Worm (Caenorhabditis elegans) whole organism, mixed stage, embryonic: Measurements from ENCODE around the gene try-13.
A peak's percentile ranks its signal among the peaks of the same experiment; 100 is the strongest.

Experiments used
- M03D4.4 ChIP-seq: sonication (generic microtip); optimal IDR thresholded peaks from 2 replicates; lab custom pipeline; 2017; ENCODE audit warnings: mild to moderate bottlenecking, missing genetic modification characterization, missing compliant biosample characterization
- bed-3 ChIP-seq: fragments of 200-800 bp; sonication (Bioruptor generic); optimal IDR thresholded peaks from 3 replicates; lab custom pipeline; 2018; ENCODE audit warnings: mild to moderate bottlenecking, missing genetic modification characterization, moderate library complexity, missing compliant biosample characterization
- ceh-39 ChIP-seq: fragments of 150-350 bp; optimal IDR thresholded peaks from 2 replicates; lab custom pipeline; 2014; ENCODE audit warnings: missing biosample characterization, missing genetic modification characterization
- ceh-43 ChIP-seq: fragments of 200-800 bp; sonication (Bioruptor generic); optimal IDR thresholded peaks from 2 replicates; lab custom pipeline; 2018; ENCODE audit warnings: mild to moderate bottlenecking, missing genetic modification characterization, moderate library complexity, missing compliant biosample characterization
- ces-1 ChIP-seq: fragments of 150-350 bp; optimal IDR thresholded peaks from 2 replicates; lab custom pipeline; 2014; ENCODE audit warnings: missing biosample characterization, missing genetic modification reagents, missing genetic modification characterization
- cnd-1 ChIP-seq: fragments of 200-800 bp; sonication (Bioruptor generic); optimal IDR thresholded peaks from 2 replicates; lab custom pipeline; 2018; ENCODE audit warnings: mild to moderate bottlenecking, missing genetic modification characterization, missing compliant biosample characterization
- elt-1 ChIP-seq: sonication (generic microtip); optimal IDR thresholded peaks from 2 replicates; lab custom pipeline; 2017; ENCODE audit warnings: missing genetic modification characterization, mild to moderate bottlenecking, missing compliant biosample characterization, antibody characterized with exemption, moderate library complexity, borderline replicate concordance; ENCODE audit not compliant: insufficient read depth
- elt-3 ChIP-seq: fragments of 150-350 bp; optimal IDR thresholded peaks from 2 replicates; lab custom pipeline; 2014; ENCODE audit warnings: missing biosample characterization, missing genetic modification characterization
- flh-1 ChIP-seq: fragments of 200-800 bp; sonication (Bioruptor generic); optimal IDR thresholded peaks from 2 replicates; lab custom pipeline; 2018; ENCODE audit warnings: mild to moderate bottlenecking, missing genetic modification characterization, moderate library complexity, missing compliant biosample characterization
- hlh-1 ChIP-seq: fragments of 150-350 bp; optimal IDR thresholded peaks from 2 replicates; lab custom pipeline; 2014; ENCODE audit warnings: missing biosample characterization, missing genetic modification reagents, missing genetic modification characterization
- lin-13 ChIP-seq: fragments of 150-350 bp; optimal IDR thresholded peaks from 2 replicates; lab custom pipeline; 2014; ENCODE audit warnings: missing biosample characterization, missing genetic modification characterization
- lin-32 ChIP-seq: fragments of 200-800 bp; sonication (Bioruptor generic); optimal IDR thresholded peaks from 2 replicates; lab custom pipeline; 2018; ENCODE audit warnings: mild to moderate bottlenecking, missing genetic modification characterization, missing compliant biosample characterization
- mab-5 ChIP-seq: fragments of 150-350 bp; optimal IDR thresholded peaks from 2 replicates; lab custom pipeline; 2014; ENCODE audit warnings: missing biosample characterization, missing genetic modification characterization
- mep-1 ChIP-seq: fragments of 150-350 bp; optimal IDR thresholded peaks from 2 replicates; lab custom pipeline; 2017; ENCODE audit warnings: missing biosample characterization, missing genetic modification reagents, missing genetic modification characterization, inconsistent platforms
- mls-2 ChIP-seq: sonication (generic microtip); optimal IDR thresholded peaks from 2 replicates; lab custom pipeline; 2016; ENCODE audit warnings: mild to moderate bottlenecking, missing genetic modification characterization, moderate library complexity, missing compliant biosample characterization
- nhr-12 ChIP-seq: fragments of 150-350 bp; optimal IDR thresholded peaks from 2 replicates; lab custom pipeline; 2014; ENCODE audit warnings: missing biosample characterization, missing genetic modification characterization
- nhr-2 ChIP-seq: fragments of 150-350 bp; optimal IDR thresholded peaks from 2 replicates; lab custom pipeline; 2014; ENCODE audit warnings: missing biosample characterization, missing genetic modification characterization
- nhr-28 ChIP-seq: fragments of 150-350 bp; optimal IDR thresholded peaks from 2 replicates; lab custom pipeline; 2014; ENCODE audit warnings: missing biosample characterization, missing genetic modification characterization
- nhr-76 ChIP-seq: sonication (generic microtip); optimal IDR thresholded peaks from 2 replicates; lab custom pipeline; 2017; ENCODE audit warnings: missing biosample characterization, missing genetic modification characterization
- sem-2 ChIP-seq: fragments of 200-800 bp; sonication (Bioruptor generic); optimal IDR thresholded peaks from 2 replicates; lab custom pipeline; 2018; ENCODE audit warnings: mild to moderate bottlenecking, missing genetic modification characterization, missing compliant biosample characterization
- snpc-4 ChIP-seq: fragments of 150-350 bp; optimal IDR thresholded peaks from 2 replicates; lab custom pipeline; 2014; ENCODE audit warnings: missing biosample characterization, missing genetic modification characterization
- sptf-1 ChIP-seq: sonication (generic microtip); optimal IDR thresholded peaks from 2 replicates; lab custom pipeline; 2017; ENCODE audit warnings: mild to moderate bottlenecking, missing genetic modification characterization, moderate library complexity, missing compliant biosample characterization
- tbx-8 ChIP-seq: fragments of 200-800 bp; sonication (Bioruptor generic); optimal IDR thresholded peaks from 2 replicates; lab custom pipeline; 2018; ENCODE audit warnings: mild to moderate bottlenecking, missing genetic modification characterization, moderate library complexity, missing compliant biosample characterization
- unc-120 ChIP-seq: sonication (generic microtip); optimal IDR thresholded peaks from 2 replicates; lab custom pipeline; 2017; ENCODE audit warnings: missing genetic modification characterization, missing compliant biosample characterization; ENCODE audit not compliant: poor library complexity, severe bottlenecking
- unc-39 ChIP-seq: fragments of 150-350 bp; optimal IDR thresholded peaks from 2 replicates; lab custom pipeline; 2014; ENCODE audit warnings: missing biosample characterization, missing genetic modification characterization
- unc-62 ChIP-seq: fragments of 150-350 bp; optimal IDR thresholded peaks from 2 replicates; lab custom pipeline; 2014; ENCODE audit warnings: missing biosample characterization, missing genetic modification reagents, missing genetic modification characterization
- zip-8 ChIP-seq: fragments of 150-350 bp; optimal IDR thresholded peaks from 2 replicates; lab custom pipeline; 2014; ENCODE audit warnings: missing biosample characterization, missing genetic modification characterization

try-13 gene

ce11 chrV:7413107-7413774 lies 26.7 kb upstream of the try-13 start, which contains the start of gene F18E3.11:
TSS of gene F18E3.11 (plus strand) at chrV:7413482.
- no peak for TF ChIP-seq unc-62 (GFP tag; lab: Kevin White, UChicago)
- TF ChIP-seq sem-2, result no peak
- no peak for TF ChIP-seq M03D4.4 (tag; lab: Kevin White, UChicago)
- no peak for TF ChIP-seq sptf-1 (tag; lab: Kevin White, UChicago)
- TF ChIP-seq nhr-2, result no peak
- no peak for TF ChIP-seq hlh-1 (tag; lab: Kevin White, UChicago)
- TF ChIP-seq nhr-76, result no peak
- TF ChIP-seq unc-120 (tag; lab: Kevin White, UChicago), result no peak
- no peak for TF ChIP-seq nhr-28 (tag; lab: Kevin White, UChicago)
- TF ChIP-seq ceh-39 (tag; lab: Kevin White, UChicago), result no peak
- no peak for TF ChIP-seq snpc-4 (tag; lab: Kevin White, UChicago)

- TF ChIP-seq nhr-76, result no peak
- no peak for TF ChIP-seq tbx-8 (GFP tag; lab: Kevin White, UChicago)
- TF ChIP-seq bed-3, result no peak
- no peak for TF ChIP-seq flh-1 (GFP tag; lab: Kevin White, UChicago)
- TF ChIP-seq ceh-39 (tag; lab: Kevin White, UChicago), result no peak
- TF ChIP-seq lin-32, result no peak
- TF ChIP-seq zip-8, result no peak
- TF ChIP-seq unc-62 (GFP tag; lab: Kevin White, UChicago), result no peak
- no peak for TF ChIP-seq elt-1 (tag; lab: Kevin White, UChicago)
- no peak for TF ChIP-seq nhr-28 (tag; lab: Kevin White, UChicago)
- TF ChIP-seq ceh-43, result no peak
- TF ChIP-seq elt-3, result no peak
- no peak for TF ChIP-seq unc-39 (tag; lab: Kevin White, UChicago)
- TF ChIP-seq unc-120 (tag; lab: Kevin White, UChicago), result no peak
Observed at ce11 chrV:7414909-7415308, 25.0 kb upstream of the try-13 start, which contains the start of gene F18E3.12. TSS of gene F18E3.12 (plus strand) at chrV:7414985.

- no peak for TF ChIP-seq mab-5 (tag; lab: Kevin White, UChicago)
- TF ChIP-seq mep-1, result no peak
- TF ChIP-seq M03D4.4 (tag; lab: Kevin White, UChicago), result no peak
- TF ChIP-seq elt-1 (tag; lab: Kevin White, UChicago), result no peak
- TF ChIP-seq nhr-28 (tag; lab: Kevin White, UChicago), result no peak
- TF ChIP-seq ceh-39 (tag; lab: Kevin White, UChicago), result no peak
- no peak for TF ChIP-seq ceh-43
- no peak for TF ChIP-seq lin-13 (tag; lab: Kevin White, UChicago)
- peak; percentile 69 for TF ChIP-seq unc-62 (GFP tag; lab: Kevin White, UChicago)
- peak; percentile 22 for TF ChIP-seq elt-3
- TF ChIP-seq mls-2, result no peak
- no peak for TF ChIP-seq zip-8
- TF ChIP-seq, all 35 proteins: peak for 2
Observed at ce11 chrV:7415780-7416428, 24.0 kb upstream of the try-13 start, which contains the start of gene F18E3.13. TSS of gene F18E3.13 (plus strand) at chrV:7416164.

ce11 chrV:7416569-7416968 lies 23.3 kb upstream of the try-13 start:
- no peak for TF ChIP-seq tbx-8 (GFP tag; lab: Kevin White, UChicago)
- TF ChIP-seq M03D4.4 (tag; lab: Kevin White, UChicago), result no peak
- no peak for TF ChIP-seq cnd-1 (tag; lab: Kevin White, UChicago)
- no peak for TF ChIP-seq snpc-4 (tag; lab: Kevin White, UChicago)

- no peak for TF ChIP-seq lin-13 (tag; lab: Kevin White, UChicago)
- TF ChIP-seq M03D4.4 (tag; lab: Kevin White, UChicago), result no peak
- TF ChIP-seq hlh-1 (tag; lab: Kevin White, UChicago), result no peak
- no peak for TF ChIP-seq ces-1 (GFP tag; lab: Kevin White, UChicago)
- TF ChIP-seq zip-8, result no peak
- no peak for TF ChIP-seq nhr-12 (tag; lab: Kevin White, UChicago)
Observed at ce11 chrV:7417018-7417716, 22.7 kb upstream of the try-13 start, which contains the start of gene srw-67. TSS of gene srw-67 (plus strand) at chrV:7417660.
